Worm (Caenorhabditis elegans): ENCODE data around the gene nhr-286.

ce11 chrV:7084612-7085139 is 6.7 kb downstream of the nhr-286 start, which contains the start of gene mys-1:
- no peak for TF ChIP-seq nhr-12 (tag; optimal IDR thresholded peaks at IDR 0.05)
- peak in 1 of 2 experiments; percentile 69 for TF ChIP-seq lsy-2 (tag; optimal IDR thresholded peaks at IDR 0.05)
- no peak for TF ChIP-seq nhr-237 (tag; optimal IDR thresholded peaks at IDR 0.05)
- TF ChIP-seq lin-13 (GFP tag; optimal IDR thresholded peaks at IDR 0.05), result no peak

All from whole organism, L2 larva.